Worm (Caenorhabditis elegans) whole organism, L4 larva: ENCODE results near the gene C24F3.2.
A peak's percentile ranks its signal among the peaks of the same experiment; 100 is the strongest.

Experiments used
- F10B5.3 ChIP-seq: sonication (generic microtip); optimal IDR thresholded peaks from 2 replicates; lab custom pipeline; 2016; ENCODE audit warnings: mild to moderate bottlenecking, missing genetic modification characterization, missing compliant biosample characterization
- aha-1 ChIP-seq: fragments of 150-350 bp; peaks from one replicate; lab custom pipeline; 2014; ENCODE audit warnings: missing biosample characterization, missing genetic modification characterization
- attf-4 ChIP-seq: sonication (generic microtip); optimal IDR thresholded peaks from 3 replicates; lab custom pipeline; 2017; ENCODE audit warnings: missing biosample characterization, missing genetic modification characterization
- ceh-82 ChIP-seq: sonication (generic microtip); optimal IDR thresholded peaks from 2 replicates; lab custom pipeline; 2017; ENCODE audit warnings: missing biosample characterization, missing genetic modification characterization
- ces-1 ChIP-seq: fragments of 150-350 bp; sonication (generic microtip); optimal IDR thresholded peaks from 4 replicates; lab custom pipeline; 2014; ENCODE audit warnings: missing biosample characterization, missing genetic modification reagents, missing genetic modification characterization
- ctbp-1 ChIP-seq: fragments of 200-800 bp; sonication (Bioruptor generic); IDR thresholded peaks from 2 replicates; pipeline ENCODE4 v1.3.6; 2022; ENCODE audit warnings: missing genetic modification reagents, missing genetic modification characterization, missing compliant biosample characterization
- daf-16 ChIP-seq, 3 experiments: sonication (generic microtip); optimal IDR thresholded peaks; 2 replicates each; lab custom pipeline; 2016 to 2017; ENCODE audit warnings: missing genetic modification characterization in 3 of 3, missing genetic modification reagents in 3 of 3, mild to moderate bottlenecking in 2 of 3, missing compliant biosample characterization in 2 of 3, missing biosample characterization in 1 of 3, moderate library complexity in 1 of 3
- dmd-6 ChIP-seq: fragments of 200-800 bp; sonication (Bioruptor generic); IDR thresholded peaks from 2 replicates; pipeline ENCODE4 v1.3.6; 2022; ENCODE audit warnings: missing genetic modification reagents, missing genetic modification characterization, missing compliant biosample characterization
- dpl-1 ChIP-seq: fragments of 150-350 bp; optimal IDR thresholded peaks from 2 replicates; lab custom pipeline; 2014; ENCODE audit warnings: missing biosample characterization, missing genetic modification reagents, missing genetic modification characterization
- duxl-1 ChIP-seq: sonication (generic microtip); optimal IDR thresholded peaks from 2 replicates; lab custom pipeline; 2016; ENCODE audit warnings: mild to moderate bottlenecking, missing genetic modification characterization, moderate library complexity, missing compliant biosample characterization; ENCODE audit not compliant: poor library complexity
- dve-1 ChIP-seq: sonication (generic microtip); optimal IDR thresholded peaks from 2 replicates; lab custom pipeline; 2017; ENCODE audit warnings: antibody characterized with exemption, mild to moderate bottlenecking, missing genetic modification characterization, missing compliant biosample characterization; ENCODE audit not compliant: insufficient read depth
- hlh-11 ChIP-seq: fragments of 200-800 bp; sonication (Bioruptor generic); optimal IDR thresholded peaks from 2 replicates; lab custom pipeline; 2018; ENCODE audit warnings: mild to moderate bottlenecking, missing genetic modification characterization, missing compliant biosample characterization
- hlh-30 ChIP-seq: sonication (generic microtip); optimal IDR thresholded peaks from 2 replicates; lab custom pipeline; 2017; ENCODE audit warnings: antibody characterized with exemption, mild to moderate bottlenecking, missing genetic modification characterization, missing compliant biosample characterization; ENCODE audit not compliant: insufficient read depth
- jun-1 ChIP-seq: fragments of 150-350 bp; optimal IDR thresholded peaks from 2 replicates; lab custom pipeline; 2014; ENCODE audit warnings: missing biosample characterization, missing genetic modification reagents, missing genetic modification characterization
- lim-7 ChIP-seq: fragments of 200-800 bp; sonication (Bioruptor generic); IDR thresholded peaks from 2 replicates; pipeline ENCODE4 v1.3.6; 2022; ENCODE audit warnings: missing genetic modification characterization, missing compliant biosample characterization
- lin-38 ChIP-seq: fragments of 200-800 bp; sonication (Bioruptor generic); IDR thresholded peaks from 2 replicates; pipeline ENCODE4 v1.3.6; 2022; ENCODE audit warnings: missing genetic modification reagents, missing genetic modification characterization, missing compliant biosample characterization
- lin-39 ChIP-seq: fragments of 150-350 bp; optimal IDR thresholded peaks from 2 replicates; lab custom pipeline; 2014; ENCODE audit warnings: missing biosample characterization, missing genetic modification reagents, missing genetic modification characterization
- lir-3 ChIP-seq: sonication (generic microtip); optimal IDR thresholded peaks from 2 replicates; lab custom pipeline; 2016; ENCODE audit warnings: mild to moderate bottlenecking, missing genetic modification characterization, missing compliant biosample characterization
- lsy-2 ChIP-seq, 2 experiments: fragments of 150-350 bp in 1 of 2; sonication (generic microtip) in 1 of 2; optimal IDR thresholded peaks; 2 replicates each; lab custom pipeline; 2014 to 2017; ENCODE audit warnings: missing biosample characterization in 2 of 2, missing genetic modification characterization in 2 of 2
- madf-9 ChIP-seq: fragments of 200-800 bp; sonication (Bioruptor generic); conservative IDR thresholded peaks from 2 replicates; pipeline ENCODE4 v1.3.6; 2022; ENCODE audit warnings: missing genetic modification reagents, missing genetic modification characterization, missing compliant biosample characterization
- nhr-28 ChIP-seq: fragments of 150-350 bp; optimal IDR thresholded peaks from 2 replicates; lab custom pipeline; 2014; ENCODE audit warnings: missing biosample characterization, missing genetic modification characterization
- nhr-41 ChIP-seq: fragments of 200-800 bp; sonication (Bioruptor generic); IDR thresholded peaks from 2 replicates; pipeline ENCODE4 v1.3.6; 2022; ENCODE audit warnings: missing genetic modification reagents, missing genetic modification characterization, missing compliant biosample characterization
- nhr-48 ChIP-seq: sonication (generic microtip); optimal IDR thresholded peaks from 2 replicates; lab custom pipeline; 2016; ENCODE audit warnings: mild to moderate bottlenecking, missing genetic modification characterization, missing compliant biosample characterization
- nhr-6 ChIP-seq: fragments of 150-350 bp; optimal IDR thresholded peaks from 2 replicates; lab custom pipeline; 2014; ENCODE audit warnings: missing biosample characterization, missing genetic modification characterization
- nhr-77 ChIP-seq: fragments of 150-350 bp; optimal IDR thresholded peaks from 2 replicates; lab custom pipeline; 2014; ENCODE audit warnings: missing biosample characterization, missing genetic modification characterization
- php-3 ChIP-seq: fragments of 200-800 bp; sonication (Bioruptor generic); IDR thresholded peaks from 2 replicates; pipeline ENCODE4 v1.3.6; 2022; ENCODE audit warnings: missing genetic modification reagents, missing genetic modification characterization, missing compliant biosample characterization
- set-16 ChIP-seq: fragments of 200-800 bp; sonication (Bioruptor generic); IDR thresholded peaks from 2 replicates; pipeline ENCODE4 v1.3.6; 2022; ENCODE audit warnings: missing genetic modification reagents, missing genetic modification characterization, missing compliant biosample characterization
- spr-3 ChIP-seq: fragments of 200-800 bp; sonication (Bioruptor generic); optimal IDR thresholded peaks from 2 replicates; lab custom pipeline; 2018; ENCODE audit warnings: mild to moderate bottlenecking, missing genetic modification characterization, missing compliant biosample characterization
- tag-97 ChIP-seq: fragments of 200-800 bp; sonication (Bioruptor generic); IDR thresholded peaks from 2 replicates; pipeline ENCODE4 v1.3.6; 2022; ENCODE audit warnings: missing genetic modification characterization, missing compliant biosample characterization
- unc-130 ChIP-seq: sonication (generic microtip); optimal IDR thresholded peaks from 2 replicates; lab custom pipeline; 2016; ENCODE audit warnings: missing genetic modification reagents, missing genetic modification characterization, missing compliant biosample characterization
- unc-39 ChIP-seq: sonication (generic microtip); optimal IDR thresholded peaks from 2 replicates; lab custom pipeline; 2017; ENCODE audit warnings: missing biosample characterization, missing genetic modification characterization
- unc-62 ChIP-seq, 3 experiments: fragments of 150-350 bp in 1 of 3; sonication (generic microtip); optimal IDR thresholded peaks in 2 of 3; peaks in 1 of 3; 1 replicate in 1 of 3; 2 replicates in 2 of 3; lab custom pipeline; 2014 to 2017; ENCODE audit warnings: missing biosample characterization in 3 of 3, missing genetic modification characterization in 3 of 3, missing genetic modification reagents in 3 of 3, missing genotype in 1 of 3
- zfp-2 ChIP-seq: sonication (generic microtip); optimal IDR thresholded peaks from 2 replicates; lab custom pipeline; 2016; ENCODE audit warnings: mild to moderate bottlenecking, missing genetic modification characterization, missing compliant biosample characterization
- zip-11 ChIP-seq: fragments of 200-800 bp; sonication (Bioruptor generic); IDR thresholded peaks from 2 replicates; pipeline ENCODE4 v1.3.6; 2022; ENCODE audit warnings: missing genetic modification characterization, missing compliant biosample characterization
- ztf-11 ChIP-seq: fragments of 150-350 bp; optimal IDR thresholded peaks from 2 replicates; lab custom pipeline; 2014; ENCODE audit warnings: missing biosample characterization, missing genetic modification characterization

Gene C24F3.2

ce11 chrIV:10250577-10251075 lies 28.3 kb downstream of the C24F3.2 start, which contains the start of gene daf-14:
daf-14 (plus strand) TSS chrIV:10250627.
- TF ChIP-seq attf-4 (tag; lab: Kevin White, UChicago) (no peak), nhr-48 (peak; percentile 20), lsy-2 (tag; optimal IDR thresholded peaks at IDR 0.05; lab: Kevin White, UChicago) (peak in 1 of 2 experiments; percentile 33), ctbp-1 (GFP tag; lab: Robert Waterston, UW) (no peak), ztf-11 (tag; lab: Kevin White, UChicago) (no peak), unc-39 (tag; lab: Kevin White, UChicago) (no peak), F10B5.3 (tag; lab: Kevin White, UChicago) (no peak), lir-3 (tag; lab: Kevin White, UChicago) (no peak), daf-16 (GFP tag; optimal IDR thresholded peaks at IDR 0.05; lab: Kevin White, UChicago) (no peak), daf-16 (tag; optimal IDR thresholded peaks at IDR 0.05; lab: Kevin White, UChicago) (peak; percentile 82), ces-1 (no peak), jun-1 (tag; lab: Kevin White, UChicago) (no peak), unc-130 (GFP tag; lab: Kevin White, UChicago) (no peak), hlh-30 (peak; percentile 81), zip-11 (no peak), unc-62 (GFP tag; optimal IDR thresholded peaks at IDR 0.05 in 1 of 2; lab: Kevin White, UChicago) (peak in 1 of 2 experiments; percentile 12), unc-62 (tag; optimal IDR thresholded peaks at IDR 0.05; lab: Kevin White, UChicago) (no peak), dve-1 (tag; lab: Kevin White, UChicago) (peak; percentile 77), ceh-82 (tag; lab: Kevin White, UChicago) (no peak), php-3 (GFP tag; lab: Robert Waterston, UW) (peak; percentile 49; the same call in 1 of the 2 replicates), dmd-6 (GFP tag; lab: Robert Waterston, UW) (peak; percentile 52), tag-97 (GFP tag; lab: Robert Waterston, UW) (no peak), aha-1 (tag; lab: Kevin White, UChicago) (peak; percentile 74), lin-38 (GFP tag; lab: Robert Waterston, UW) (no peak), hlh-11 (tag; lab: Kevin White, UChicago) (peak; percentile 65), nhr-77 (peak; percentile 30), nhr-28 (tag; lab: Kevin White, UChicago) (peak; percentile 50), zfp-2 (tag; lab: Kevin White, UChicago) (no peak), duxl-1 (tag; lab: Kevin White, UChicago) (peak; percentile 25), dpl-1 (GFP tag; lab: Kevin White, UChicago) (peak; percentile 15), lin-39 (tag; lab: Kevin White, UChicago) (no peak), lim-7 (GFP tag; lab: Robert Waterston, UW) (no peak)
- TF ChIP-seq, all 104 proteins: peak for 14

ce11 chrIV:10251261-10251660 lies 28.9 kb downstream of the C24F3.2 start:
- no peak for TF ChIP-seq daf-16 (GFP tag; optimal IDR thresholded peaks at IDR 0.05; lab: Kevin White, UChicago)
- TF ChIP-seq daf-16 (tag; optimal IDR thresholded peaks at IDR 0.05; lab: Kevin White, UChicago), result peak; percentile 33
- TF ChIP-seq nhr-28 (tag; lab: Kevin White, UChicago), result peak; percentile 27
- no peak for TF ChIP-seq zfp-2 (tag; lab: Kevin White, UChicago)

- TF ChIP-seq nhr-41 (GFP tag; lab: Robert Waterston, UW) (no peak), set-16 (GFP tag; lab: Robert Waterston, UW) (no peak), hlh-30 (no peak), madf-9 (GFP tag; lab: Robert Waterston, UW) (no peak), nhr-6 (tag; lab: Kevin White, UChicago) (no peak), dve-1 (tag; lab: Kevin White, UChicago) (no peak), spr-3 (no peak), aha-1 (tag; lab: Kevin White, UChicago) (peak; percentile 6)
Measured at ce11 chrIV:10251764-10252163, 29.4 kb downstream of the C24F3.2 start.
